Fruit fly (Drosophila melanogaster) whole organism, embryonic: Measurements from ENCODE around the gene CG15208.
A peak's percentile ranks its signal among the peaks of the same experiment; 100 is the strongest.

Source experiments
- Awh ChIP-seq: fragments of 200-800 bp; sonication (Bioruptor generic); IDR thresholded peaks from 2 replicates; pipeline ENCODE4, ENCODE4 v1.3.6; 2022; ENCODE audit warnings: missing biosample characterization, missing genetic modification characterization
- BEAF-32 ChIP-seq: fragments of 200-800 bp; sonication (Bioruptor generic); optimal IDR thresholded peaks from 3 replicates; lab custom pipeline; 2017; ENCODE audit warnings: missing biosample characterization, missing genetic modification characterization, mild to moderate bottlenecking, moderate library complexity, missing genetic modification reagents
- CG13894 ChIP-seq: fragments of 200-800 bp; sonication (Bioruptor generic); optimal IDR thresholded peaks from 3 replicates; lab custom pipeline; 2018; ENCODE audit warnings: missing biosample characterization, mild to moderate bottlenecking, missing genetic modification characterization, moderate library complexity
- CG30020 ChIP-seq: fragments of 200-800 bp; optimal IDR thresholded peaks from 2 replicates; lab custom pipeline; 2019; ENCODE audit warnings: missing biosample characterization, mild to moderate bottlenecking, missing genetic modification characterization, moderate library complexity
- CG3838 ChIP-seq: fragments of 200-800 bp; sonication (Bioruptor generic); optimal IDR thresholded peaks from 3 replicates; lab custom pipeline; 2016; ENCODE audit warnings: missing biosample characterization, missing genetic modification characterization
- CG5180 ChIP-seq: fragments of 200-800 bp; sonication (Bioruptor generic); optimal IDR thresholded peaks from 3 replicates; lab custom pipeline; 2017; ENCODE audit warnings: missing biosample characterization, missing genetic modification characterization, mild to moderate bottlenecking, moderate library complexity, missing genetic modification reagents
- CG6272 ChIP-seq: fragments of 200-800 bp; sonication (Bioruptor generic); IDR thresholded peaks from 2 replicates; pipeline ENCODE4 v1.3.6; 2022; ENCODE audit warnings: missing biosample characterization, missing genetic modification characterization
- CG7963 ChIP-seq: fragments of 200-800 bp; sonication (Bioruptor generic); IDR thresholded peaks from 3 replicates; pipeline ENCODE4 v1.3.6; 2022; ENCODE audit warnings: missing biosample characterization, missing genetic modification characterization; ENCODE audit not compliant: partially characterized antibody
- CG8281 ChIP-seq: fragments of 200-800 bp; sonication (Bioruptor generic); optimal IDR thresholded peaks from 2 replicates; lab custom pipeline; 2018; ENCODE audit warnings: missing biosample characterization, mild to moderate bottlenecking, missing genetic modification characterization, moderate library complexity
- CG8359 ChIP-seq: fragments of 200-800 bp; sonication (Bioruptor generic); optimal IDR thresholded peaks from 2 replicates; lab custom pipeline; 2017; ENCODE audit warnings: missing biosample characterization, mild to moderate bottlenecking, missing genetic modification characterization, borderline replicate concordance
- D19A ChIP-seq: fragments of 200-800 bp; optimal IDR thresholded peaks from 3 replicates; lab custom pipeline; 2019; ENCODE audit warnings: missing biosample characterization, mild to moderate bottlenecking, missing genetic modification characterization, moderate library complexity
- Dbx ChIP-seq: fragments of 200-800 bp; sonication (Bioruptor generic); IDR thresholded peaks from 3 replicates; pipeline ENCODE4 v1.3.6; 2022; ENCODE audit warnings: missing biosample characterization, missing genetic modification characterization
- Hsf ChIP-seq: fragments of 200-800 bp; sonication (Bioruptor generic); optimal IDR thresholded peaks from 3 replicates; lab custom pipeline; 2016; ENCODE audit warnings: missing biosample characterization, missing genetic modification characterization
- Kr ChIP-seq: fragments of 200-800 bp; sonication (Bioruptor generic); optimal IDR thresholded peaks from 2 replicates; lab custom pipeline; 2017; ENCODE audit warnings: missing biosample characterization, mild to moderate bottlenecking, missing genetic modification characterization
- MESR4 ChIP-seq: fragments of 200-800 bp; sonication (Bioruptor generic); optimal IDR thresholded peaks from 2 replicates; lab custom pipeline; 2018; ENCODE audit warnings: missing biosample characterization, mild to moderate bottlenecking, missing genetic modification characterization, moderate library complexity
- Mad ChIP-seq: fragments of 200-800 bp; sonication (Bioruptor generic); optimal IDR thresholded peaks from 2 replicates; lab custom pipeline; 2016; ENCODE audit warnings: missing biosample characterization, missing genetic modification characterization
- Mrtf ChIP-seq: fragments of 200-800 bp; sonication (Bioruptor generic); IDR thresholded peaks from 3 replicates; pipeline ENCODE4 v1.3.6; 2022; ENCODE audit warnings: missing biosample characterization, missing genetic modification characterization
- NFAT ChIP-seq: fragments of 200-800 bp; sonication (Bioruptor generic); IDR thresholded peaks from 2 replicates; pipeline ENCODE4 v1.3.6; 2022; ENCODE audit warnings: missing biosample characterization, missing genetic modification characterization
- Ravus ChIP-seq: fragments of 200-800 bp; sonication (Bioruptor generic); IDR thresholded peaks from 2 replicates; pipeline ENCODE4 v1.3.6; 2022; ENCODE audit warnings: missing biosample characterization, missing genetic modification characterization
- Sin3A ChIP-seq: fragments of >200 bp; optimal IDR thresholded peaks from 2 replicates; lab custom pipeline; 2018
- Sry-β ChIP-seq: fragments of 200-800 bp; sonication (Bioruptor generic); optimal IDR thresholded peaks from 2 replicates; lab custom pipeline; 2018; ENCODE audit warnings: missing biosample characterization, mild to moderate bottlenecking, missing genetic modification characterization, moderate library complexity
- az2 ChIP-seq: fragments of 200-800 bp; sonication (Bioruptor generic); optimal IDR thresholded peaks from 3 replicates; lab custom pipeline; 2016; ENCODE audit warnings: missing biosample characterization, missing genetic modification characterization
- cwo ChIP-seq: fragments of 200-800 bp; sonication (Bioruptor generic); optimal IDR thresholded peaks from 3 replicates; lab custom pipeline; 2017; ENCODE audit warnings: missing biosample characterization, missing genetic modification characterization, mild to moderate bottlenecking, moderate library complexity, missing genetic modification reagents
- dmrt11E ChIP-seq: fragments of 200-800 bp; sonication (Bioruptor generic); optimal IDR thresholded peaks from 3 replicates; lab custom pipeline; 2018; ENCODE audit warnings: missing biosample characterization, mild to moderate bottlenecking, missing genetic modification characterization, moderate library complexity
- dmrt99B ChIP-seq: fragments of 200-800 bp; sonication (Bioruptor generic); optimal IDR thresholded peaks from 2 replicates; lab custom pipeline; 2018; ENCODE audit warnings: missing biosample characterization, mild to moderate bottlenecking, missing genetic modification characterization, moderate library complexity
- esg ChIP-seq: fragments of 200-800 bp; sonication (Bioruptor generic); conservative IDR thresholded peaks from 2 replicates; pipeline ENCODE4 v1.3.6; 2022; ENCODE audit warnings: missing biosample characterization, missing genetic modification characterization
- fd102C ChIP-seq: fragments of 200-800 bp; sonication (Bioruptor generic); optimal IDR thresholded peaks from 2 replicates; lab custom pipeline; 2018; ENCODE audit warnings: missing biosample characterization, mild to moderate bottlenecking, missing genetic modification characterization, moderate library complexity
- grn ChIP-seq: fragments of 200-800 bp; sonication (Bioruptor generic); optimal IDR thresholded peaks from 3 replicates; lab custom pipeline; 2017; ENCODE audit warnings: missing biosample characterization, missing genetic modification characterization
- gsb ChIP-seq: fragments of 200-800 bp; sonication (Bioruptor generic); IDR thresholded peaks from 2 replicates; pipeline ENCODE4 v1.3.6; 2022; ENCODE audit warnings: missing biosample characterization, missing genetic modification characterization
- gsb-n ChIP-seq: fragments of 200-800 bp; sonication (Bioruptor generic); optimal IDR thresholded peaks from 3 replicates; lab custom pipeline; 2018; ENCODE audit warnings: missing biosample characterization, mild to moderate bottlenecking, missing genetic modification characterization
- hb ChIP-seq: fragments of 200-800 bp; sonication (Bioruptor generic); IDR thresholded peaks from 3 replicates; pipeline ENCODE4 v1.3.6; 2022; ENCODE audit warnings: missing biosample characterization, missing genetic modification characterization; ENCODE audit not compliant: partially characterized antibody
- insv ChIP-seq, 2 experiments: fragments of 200-800 bp; sonication (Bioruptor generic); optimal IDR thresholded peaks; 3 replicates each; lab custom pipeline; 2016 to 2018; ENCODE audit warnings: missing biosample characterization in 2 of 2, missing genetic modification characterization in 2 of 2
- ken ChIP-seq: fragments of 200-800 bp; sonication (Bioruptor generic); IDR thresholded peaks from 3 replicates; pipeline ENCODE4 v1.3.6; 2022; ENCODE audit warnings: missing biosample characterization, missing genetic modification characterization
- lbe ChIP-seq: fragments of 200-800 bp; sonication (Bioruptor generic); optimal IDR thresholded peaks from 2 replicates; lab custom pipeline; 2016; ENCODE audit warnings: missing biosample characterization, mild to moderate bottlenecking, missing genetic modification characterization
- sens ChIP-seq: fragments of 200-800 bp; sonication (Bioruptor generic); peaks from one replicate; lab custom pipeline; 2016; ENCODE audit warnings: missing biosample characterization, missing genetic modification characterization
- sisA ChIP-seq: fragments of 200-800 bp; sonication (Bioruptor generic); IDR thresholded peaks from 2 replicates; pipeline ENCODE4 v1.3.6; 2022; ENCODE audit warnings: missing biosample characterization, missing genetic modification characterization
- sob ChIP-seq: fragments of 200-800 bp; sonication (Bioruptor generic); IDR thresholded peaks from 2 replicates; pipeline ENCODE4 v1.3.6; 2022; ENCODE audit warnings: missing biosample characterization, missing genetic modification characterization
- sug ChIP-seq: fragments of 200-800 bp; optimal IDR thresholded peaks from 2 replicates; lab custom pipeline; 2019; ENCODE audit warnings: missing biosample characterization, mild to moderate bottlenecking, missing genetic modification characterization, moderate library complexity
- tll ChIP-seq, 2 experiments: fragments of 200-800 bp in 1 of 2; fragments of >200 bp in 1 of 2; sonication (Bioruptor generic) in 1 of 2; optimal IDR thresholded peaks; 2 replicates each; lab custom pipeline; 2017 to 2019; ENCODE audit warnings: missing biosample characterization in 2 of 2, missing genetic modification characterization in 2 of 2, mild to moderate bottlenecking in 1 of 2, moderate library complexity in 1 of 2
- tx ChIP-seq: fragments of 200-800 bp; sonication (Bioruptor generic); optimal IDR thresholded peaks from 2 replicates; lab custom pipeline; 2016; ENCODE audit warnings: missing biosample characterization, missing genetic modification characterization

The CG15208 gene

dm6 chrX:10865580-10866331 is 34.0 kb upstream of the CG15208 start (continued):
- TF ChIP-seq Kr (GFP tag; lab: Kevin White, UChicago) (no peak), insv (GFP tag; optimal IDR thresholded peaks at IDR 0.05; lab: Kevin White, UChicago) (peak in 1 of 2 experiments; percentile 7), az2 (GFP tag; lab: Kevin White, UChicago) (no peak), fd102C (GFP tag; lab: Kevin White, UChicago) (no peak), D19A (tag; lab: Kevin White, UChicago) (no peak), CG7963 (GFP tag; lab: Robert Waterston, UW) (no peak), Awh (GFP tag; lab: Robert Waterston, UW) (no peak), BEAF-32 (GFP tag; lab: Kevin White, UChicago) (no peak), dmrt99B (tag; lab: Kevin White, UChicago) (no peak)

- TF ChIP-seq sens (GFP tag; lab: Kevin White, UChicago) (peak; percentile 28), gsb-n (no peak), Dbx (GFP tag; lab: Robert Waterston, UW) (0 out of 3 replicates have a peak, but pooled peaks have one; percentile 6), CG3838 (GFP tag; lab: Kevin White, UChicago) (no peak), Mad (no peak), Mrtf (no peak), CG8281 (tag; lab: Kevin White, UChicago) (peak; percentile 92), Ravus (GFP tag; lab: Robert Waterston, UW) (no peak), hb (GFP tag; lab: Robert Waterston, UW) (0 out of 3 replicates have a peak, but pooled peaks have one; percentile 41)
Measured at dm6 chrX:10867692-10868091, 32.1 kb upstream of the CG15208 start.

- peak; percentile 95 for TF ChIP-seq CG5180
- no peak for TF ChIP-seq CG30020 (tag; lab: Kevin White, UChicago)
- TF ChIP-seq ken (GFP tag; lab: Robert Waterston, UW) = 0 out of 3 replicates have a peak, but pooled peaks have one; percentile 26
Measured at dm6 chrX:10869045-10869444, 30.7 kb upstream of the CG15208 start, which contains the start of gene CG2157. TSS of gene CG2157 (plus strand) at chrX:10869284.

- peak; percentile 56 for TF ChIP-seq sug (tag; lab: Kevin White, UChicago)
- TF ChIP-seq hb (GFP tag; lab: Robert Waterston, UW) = no peak
Measured at dm6 chrX:10876451-10876850, 23.3 kb upstream of the CG15208 start.

dm6 chrX:10877087-10877935 is 22.5 kb upstream of the CG15208 start, which contains the start of gene CG1637:
TSS of gene CG1637 (minus strand) at chrX:10877893.
- no peak for TF ChIP-seq CG13894 (tag; lab: Kevin White, UChicago)
- TF ChIP-seq tll (GFP tag; optimal IDR thresholded peaks at IDR 0.05; lab: Kevin White, UChicago) = no peak
- no peak for TF ChIP-seq grn (GFP tag; lab: Kevin White, UChicago)
- no peak for TF ChIP-seq NFAT (GFP tag; lab: Robert Waterston, UW)
- TF ChIP-seq sisA (GFP tag; lab: Robert Waterston, UW) = no peak
- TF ChIP-seq sob (GFP tag; lab: Robert Waterston, UW) = no peak
- no peak for TF ChIP-seq cwo (GFP tag; lab: Kevin White, UChicago)
- TF ChIP-seq CG8359 = no peak
- no peak for TF ChIP-seq tx (GFP tag; lab: Kevin White, UChicago)
- no peak for TF ChIP-seq Sin3A
- TF ChIP-seq sens (GFP tag; lab: Kevin White, UChicago) = peak; percentile 79
- TF ChIP-seq Hsf (GFP tag; lab: Kevin White, UChicago) = no peak
- TF ChIP-seq lbe (GFP tag; lab: Kevin White, UChicago) = no peak
- TF ChIP-seq Kr (GFP tag; lab: Kevin White, UChicago) = no peak
- TF ChIP-seq MESR4 (GFP tag; lab: Kevin White, UChicago) = peak; percentile 64
- TF ChIP-seq CG6272 (GFP tag; lab: Robert Waterston, UW) = no peak
- TF ChIP-seq dmrt11E (tag; lab: Kevin White, UChicago) = no peak
- TF ChIP-seq gsb (GFP tag; lab: Robert Waterston, UW) = no peak
- no peak for TF ChIP-seq esg (GFP tag; lab: Robert Waterston, UW)
- no peak for TF ChIP-seq D19A (tag; lab: Kevin White, UChicago)
- TF ChIP-seq Sry-β (GFP tag; lab: Kevin White, UChicago) = peak; percentile 62
